Fruit fly (Drosophila melanogaster) whole organism, embryonic: ENCODE data around the gene CG32706.

ENCODE experiments used
- CG1024 ChIP-seq: fragments of 200-800 bp; sonication (Bioruptor generic); IDR thresholded peaks from 2 replicates; pipeline ENCODE4 v1.3.6; 2022; ENCODE audit warnings: missing biosample characterization, missing genetic modification characterization
- CG10267 ChIP-seq: fragments of 200-800 bp; sonication (Bioruptor generic); optimal IDR thresholded peaks from 2 replicates; lab custom pipeline; 2018; ENCODE audit warnings: missing biosample characterization, mild to moderate bottlenecking, missing genetic modification characterization, moderate library complexity
- CG10959 ChIP-seq: fragments of 200-800 bp; sonication (Bioruptor generic); IDR thresholded peaks from 2 replicates; pipeline ENCODE4 v1.3.6; 2022; ENCODE audit warnings: missing biosample characterization, missing genetic modification characterization
- CG12071 ChIP-seq: fragments of 200-800 bp; sonication (Bioruptor generic); optimal IDR thresholded peaks from 3 replicates; lab custom pipeline; 2018; ENCODE audit warnings: missing biosample characterization, mild to moderate bottlenecking, missing genetic modification characterization
- CG12155 ChIP-seq: fragments of 200-800 bp; sonication (Bioruptor generic); optimal IDR thresholded peaks from 3 replicates; lab custom pipeline; 2016; ENCODE audit warnings: missing biosample characterization, missing genetic modification characterization
- CG13775 ChIP-seq: fragments of 200-800 bp; sonication (Bioruptor generic); optimal IDR thresholded peaks from 3 replicates; lab custom pipeline; 2017; ENCODE audit warnings: missing biosample characterization, mild to moderate bottlenecking, missing genetic modification characterization
- CG1529 ChIP-seq: fragments of 200-800 bp; sonication (Bioruptor generic); optimal IDR thresholded peaks from 3 replicates; lab custom pipeline; 2018; ENCODE audit warnings: missing biosample characterization, missing genetic modification characterization
- CG17186 ChIP-seq: fragments of 200-800 bp; sonication (Bioruptor generic); optimal IDR thresholded peaks from 3 replicates; lab custom pipeline; 2017; ENCODE audit warnings: missing biosample characterization, missing genetic modification reagents, missing genetic modification characterization
- CG17612 ChIP-seq: fragments of 200-800 bp; sonication (Bioruptor generic); IDR thresholded peaks from 2 replicates; pipeline ENCODE4 v1.3.6; 2022; ENCODE audit warnings: missing biosample characterization, missing genetic modification characterization
- CG1832 ChIP-seq: fragments of 200-800 bp; sonication (Bioruptor generic); optimal IDR thresholded peaks from 2 replicates; lab custom pipeline; 2017; ENCODE audit warnings: missing biosample characterization, mild to moderate bottlenecking, missing genetic modification characterization, inconsistent platforms
- CG18619 ChIP-seq: fragments of 200-800 bp; sonication (Bioruptor generic); optimal IDR thresholded peaks from 3 replicates; lab custom pipeline; 2017; ENCODE audit warnings: missing biosample characterization, mild to moderate bottlenecking, missing genetic modification characterization
- CG2116 ChIP-seq: fragments of 200-800 bp; sonication (Bioruptor generic); optimal IDR thresholded peaks from 3 replicates; lab custom pipeline; 2018; ENCODE audit warnings: missing biosample characterization, mild to moderate bottlenecking, missing genetic modification characterization
- CG2889 ChIP-seq: fragments of 200-800 bp; sonication (Bioruptor generic); IDR thresholded peaks from 3 replicates; pipeline ENCODE4 v1.3.6; 2022; ENCODE audit warnings: missing biosample characterization, missing genetic modification characterization
- CG30020 ChIP-seq: fragments of 200-800 bp; optimal IDR thresholded peaks from 2 replicates; lab custom pipeline; 2019; ENCODE audit warnings: missing biosample characterization, mild to moderate bottlenecking, missing genetic modification characterization, moderate library complexity
- CG6175 ChIP-seq: fragments of 200-800 bp; sonication (Bioruptor generic); IDR thresholded peaks from 3 replicates; pipeline ENCODE4 v1.3.6; 2022; ENCODE audit warnings: missing biosample characterization, missing genetic modification characterization
- CG6689 ChIP-seq: fragments of 200-800 bp; sonication (Bioruptor generic); IDR thresholded peaks from 2 replicates; pipeline ENCODE4 v1.3.6; 2022; ENCODE audit warnings: missing biosample characterization, missing genetic modification characterization
- CG6854 ChIP-seq: fragments of 200-800 bp; sonication (Bioruptor generic); optimal IDR thresholded peaks from 3 replicates; lab custom pipeline; 2017; ENCODE audit warnings: missing biosample characterization, mild to moderate bottlenecking, missing genetic modification characterization
- CG7372 ChIP-seq: fragments of 200-800 bp; sonication (Bioruptor generic); IDR thresholded peaks from 2 replicates; pipeline ENCODE4 v1.3.6; 2022; ENCODE audit warnings: missing biosample characterization, missing genetic modification characterization
- CG7839 ChIP-seq: fragments of 200-800 bp; sonication (Bioruptor generic); optimal IDR thresholded peaks from 3 replicates; lab custom pipeline; 2018; ENCODE audit warnings: missing biosample characterization, mild to moderate bottlenecking, missing genetic modification characterization, moderate library complexity
- CG8359 ChIP-seq: fragments of 200-800 bp; sonication (Bioruptor generic); optimal IDR thresholded peaks from 2 replicates; lab custom pipeline; 2017; ENCODE audit warnings: missing biosample characterization, mild to moderate bottlenecking, missing genetic modification characterization, borderline replicate concordance
- CG8944 ChIP-seq: fragments of 200-800 bp; sonication (Bioruptor generic); optimal IDR thresholded peaks from 3 replicates; lab custom pipeline; 2016; ENCODE audit warnings: missing biosample characterization, missing genetic modification characterization
- CG9797 ChIP-seq: fragments of 200-800 bp; sonication (Bioruptor generic); optimal IDR thresholded peaks from 3 replicates; lab custom pipeline; 2018; ENCODE audit warnings: missing biosample characterization, mild to moderate bottlenecking, missing genetic modification characterization
- D ChIP-seq, 2 experiments: fragments of 200-800 bp in 1 of 2; fragments of >200 bp in 1 of 2; sonication (Bioruptor generic) in 1 of 2; optimal IDR thresholded peaks; 2 replicates in 1 of 2; 3 replicates in 1 of 2; lab custom pipeline; 2017; ENCODE audit warnings: mild to moderate bottlenecking in 1 of 2, missing biosample characterization in 1 of 2, missing genetic modification characterization in 1 of 2, missing genetic modification reagents in 1 of 2
- Hand ChIP-seq: fragments of 200-800 bp; sonication (Bioruptor generic); optimal IDR thresholded peaks from 2 replicates; lab custom pipeline; 2017; ENCODE audit warnings: mild to moderate bottlenecking, missing biosample characterization, missing genetic modification reagents, missing genetic modification characterization
- Hr51 ChIP-seq, 2 experiments: fragments of 200-800 bp; sonication (Bioruptor generic); optimal IDR thresholded peaks; 2 replicates in 1 of 2; 3 replicates in 1 of 2; lab custom pipeline; 2016 to 2018; ENCODE audit warnings: missing biosample characterization in 2 of 2, missing genetic modification characterization in 2 of 2, mild to moderate bottlenecking in 1 of 2, moderate library complexity in 1 of 2
- Lpt ChIP-seq: fragments of >200 bp; optimal IDR thresholded peaks from 2 replicates; lab custom pipeline; 2018; ENCODE audit warnings: missing biosample characterization, missing genetic modification characterization
- Scr ChIP-seq: fragments of 200-800 bp; sonication (Bioruptor generic); IDR thresholded peaks from 2 replicates; pipeline ENCODE4 v1.3.6; 2022; ENCODE audit warnings: missing biosample characterization, missing genetic modification characterization; ENCODE audit not compliant: partially characterized antibody
- Spps ChIP-seq: fragments of 200-800 bp; sonication (Bioruptor generic); optimal IDR thresholded peaks from 2 replicates; lab custom pipeline; 2018; ENCODE audit warnings: missing biosample characterization, mild to moderate bottlenecking, missing genetic modification characterization
- Stat92E ChIP-seq, 3 experiments: fragments of >200 bp in 2 of 3; fragments of 200-800 bp in 1 of 3; sonication (Bioruptor generic) in 1 of 3; optimal IDR thresholded peaks; 2 replicates each; lab custom pipeline; 2017 to 2019; ENCODE audit warnings: missing biosample characterization in 3 of 3, missing genetic modification characterization in 3 of 3, mild to moderate bottlenecking in 1 of 3, moderate library complexity in 1 of 3
- bcd ChIP-seq: fragments of 200-800 bp; sonication (Bioruptor generic); optimal IDR thresholded peaks from 2 replicates; lab custom pipeline; 2017; ENCODE audit warnings: missing biosample characterization, mild to moderate bottlenecking, missing genetic modification characterization
- dan ChIP-seq: fragments of 200-800 bp; sonication (Bioruptor generic); IDR thresholded peaks from 2 replicates; pipeline ENCODE4 v1.3.6; 2022; ENCODE audit warnings: missing biosample characterization, missing genetic modification characterization
- dpn ChIP-seq, 2 experiments: fragments of 200-800 bp; sonication (Bioruptor generic); optimal IDR thresholded peaks; 3 replicates each; lab custom pipeline; 2016; ENCODE audit warnings: missing biosample characterization in 2 of 2, missing genetic modification characterization in 2 of 2
- dysf ChIP-seq: fragments of 200-800 bp; sonication (Bioruptor generic); IDR thresholded peaks from 3 replicates; pipeline ENCODE4 v1.3.6; 2022; ENCODE audit warnings: missing biosample characterization, missing genetic modification characterization
- eve ChIP-seq, 2 experiments: fragments of >200 bp; optimal IDR thresholded peaks; 2 replicates each; lab custom pipeline; 2017; ENCODE audit warnings: missing biosample characterization in 2 of 2, missing genetic modification characterization in 2 of 2
- eyg ChIP-seq: fragments of 200-800 bp; sonication (Bioruptor generic); optimal IDR thresholded peaks from 3 replicates; lab custom pipeline; 2016; ENCODE audit warnings: missing biosample characterization, missing genetic modification characterization
- gcm ChIP-seq: fragments of 200-800 bp; sonication (Bioruptor generic); optimal IDR thresholded peaks from 2 replicates; lab custom pipeline; 2019; ENCODE audit warnings: missing biosample characterization, mild to moderate bottlenecking, missing genetic modification characterization, moderate library complexity
- grau ChIP-seq: fragments of 200-800 bp; optimal IDR thresholded peaks from 3 replicates; lab custom pipeline; 2019; ENCODE audit warnings: missing biosample characterization, mild to moderate bottlenecking, missing genetic modification characterization, moderate library complexity
- ind ChIP-seq: fragments of 200-800 bp; sonication (Bioruptor generic); optimal IDR thresholded peaks from 3 replicates; lab custom pipeline; 2016; ENCODE audit warnings: missing biosample characterization, missing genetic modification characterization
- insv ChIP-seq, 2 experiments: fragments of 200-800 bp; sonication (Bioruptor generic); optimal IDR thresholded peaks; 3 replicates each; lab custom pipeline; 2016 to 2018; ENCODE audit warnings: missing biosample characterization in 2 of 2, missing genetic modification characterization in 2 of 2
- lmd ChIP-seq: fragments of 200-800 bp; sonication (Bioruptor generic); IDR thresholded peaks from 2 replicates; pipeline ENCODE4 v1.3.6; 2022; ENCODE audit warnings: missing biosample characterization, missing genetic modification characterization
- lola ChIP-seq, 3 experiments: fragments of >200 bp in 2 of 3; fragments of 200-800 bp in 1 of 3; sonication (Bioruptor generic) in 1 of 3; optimal IDR thresholded peaks; 2 replicates each; lab custom pipeline; 2017 to 2019; ENCODE audit warnings: missing biosample characterization in 3 of 3, missing genetic modification characterization in 3 of 3, mild to moderate bottlenecking in 1 of 3, moderate library complexity in 1 of 3
- luna ChIP-seq: fragments of 200-800 bp; sonication (Bioruptor generic); optimal IDR thresholded peaks from 2 replicates; lab custom pipeline; 2016; ENCODE audit warnings: missing biosample characterization, missing genetic modification characterization
- pnt ChIP-seq: fragments of 200-800 bp; sonication (Bioruptor generic); optimal IDR thresholded peaks from 3 replicates; lab custom pipeline; 2016; ENCODE audit warnings: missing biosample characterization, missing genetic modification characterization
- sens ChIP-seq: fragments of 200-800 bp; sonication (Bioruptor generic); peaks from one replicate; lab custom pipeline; 2016; ENCODE audit warnings: missing biosample characterization, missing genetic modification characterization
- sisA ChIP-seq: fragments of 200-800 bp; sonication (Bioruptor generic); IDR thresholded peaks from 2 replicates; pipeline ENCODE4 v1.3.6; 2022; ENCODE audit warnings: missing biosample characterization, missing genetic modification characterization
- sna ChIP-seq: fragments of 200-800 bp; sonication (Bioruptor generic); IDR thresholded peaks from 2 replicates; pipeline ENCODE4 v1.3.6; 2022; ENCODE audit warnings: missing biosample characterization, missing genetic modification characterization; ENCODE audit not compliant: partially characterized antibody
- sqz ChIP-seq: fragments of 200-800 bp; sonication (Bioruptor generic); optimal IDR thresholded peaks from 3 replicates; lab custom pipeline; 2018; ENCODE audit warnings: missing biosample characterization, mild to moderate bottlenecking, missing genetic modification characterization
- unc-4 ChIP-seq: fragments of 200-800 bp; sonication (Bioruptor generic); IDR thresholded peaks from 2 replicates; pipeline ENCODE4 v1.3.6; 2022; ENCODE audit warnings: missing biosample characterization, missing genetic modification characterization; ENCODE audit not compliant: partially characterized antibody
- z ChIP-seq: fragments of 200-800 bp; sonication (Bioruptor generic); IDR thresholded peaks from 3 replicates; pipeline ENCODE4 v1.3.6; 2022; ENCODE audit warnings: missing biosample characterization, missing genetic modification characterization

The CG32706 gene

dm6 chrX:9134922-9135453 lies 48.1 kb downstream of the CG32706 start, which contains the start of gene fend (continued):
- TF ChIP-seq CG30020 (peak; percentile 2), bcd (GFP tag; lab: Kevin White, UChicago) (peak; percentile 48), sqz (GFP tag; lab: Kevin White, UChicago) (peak; percentile 32), CG17612 (GFP tag; lab: Robert Waterston, UW) (no peak), CG10959 (GFP tag; lab: Robert Waterston, UW) (peak; percentile 77), sens (GFP tag; lab: Kevin White, UChicago) (peak; percentile 77), CG7372 (GFP tag; lab: Robert Waterston, UW) (no peak), CG10267 (tag; lab: Kevin White, UChicago) (peak; percentile 46), CG2889 (no peak), CG9797 (GFP tag; lab: Kevin White, UChicago) (no peak), CG13775 (GFP tag; lab: Kevin White, UChicago) (peak; percentile 24), CG1529 (GFP tag; lab: Kevin White, UChicago) (peak; percentile 17), CG12155 (no peak), CG17186 (no peak), CG1024 (GFP tag; lab: Robert Waterston, UW) (no peak), eyg (GFP tag; lab: Kevin White, UChicago) (no peak), dan (GFP tag; lab: Robert Waterston, UW) (no peak), CG8944 (GFP tag; lab: Kevin White, UChicago) (no peak), CG18619 (GFP tag; lab: Kevin White, UChicago) (peak; percentile 45), Hand (GFP tag; lab: Kevin White, UChicago) (peak; percentile 0), CG12071 (GFP tag; lab: Kevin White, UChicago) (no peak), Hr51 (GFP tag; optimal IDR thresholded peaks at IDR 0.05; lab: Kevin White, UChicago) (peak; percentile 7 to 53), lmd (GFP tag; lab: Robert Waterston, UW) (peak; percentile 29; the same call in 1 of the 2 replicates), CG6689 (GFP tag; lab: Robert Waterston, UW) (no peak), sna (no peak), Spps (tag; lab: Kevin White, UChicago) (no peak), pnt (GFP tag; lab: Kevin White, UChicago) (no peak), grau (tag; lab: Kevin White, UChicago) (peak; percentile 61), CG6854 (peak; percentile 19), dysf (GFP tag; lab: Robert Waterston, UW) (peak; percentile 49; the same call in 1 of the 3 replicates), CG7839 (tag; lab: Kevin White, UChicago) (peak; percentile 60), insv (GFP tag; optimal IDR thresholded peaks at IDR 0.05; lab: Kevin White, UChicago) (peak in 1 of 2 experiments; percentile 68), z (GFP tag; lab: Robert Waterston, UW) (no peak), gcm (GFP tag; lab: Kevin White, UChicago) (peak; percentile 12), CG1832 (no peak), luna (GFP tag; lab: Kevin White, UChicago) (no peak), sisA (GFP tag; lab: Robert Waterston, UW) (no peak), Stat92E (GFP tag; optimal IDR thresholded peaks at IDR 0.05; lab: Kevin White, UChicago) (peak in 1 of 3 experiments; percentile 60), CG8359 (no peak), dpn (GFP tag; optimal IDR thresholded peaks at IDR 0.05; lab: Kevin White, UChicago) (peak in 1 of 2 experiments; percentile 22), lola (GFP tag; optimal IDR thresholded peaks at IDR 0.05; lab: Kevin White, UChicago) (peak in 1 of 3 experiments; percentile 47), CG6175 (no peak), Lpt (GFP tag; lab: Kevin White, UChicago) (no peak), eve (GFP tag; optimal IDR thresholded peaks at IDR 0.05; lab: Kevin White, UChicago) (peak in 1 of 2 experiments; percentile 30), Scr (GFP tag; lab: Robert Waterston, UW) (no peak), CG2116 (no peak), unc-4 (GFP tag; lab: Robert Waterston, UW) (no peak), ind (peak; percentile 28), D (optimal IDR thresholded peaks at IDR 0.05; lab: Kevin White, UChicago) (no peak), D (GFP tag; optimal IDR thresholded peaks at IDR 0.05; lab: Kevin White, UChicago) (peak; percentile 25)
